Worm (Caenorhabditis elegans) whole organism, L4 larva: Measurements from ENCODE around the gene C53C7.3.

Experiments
- D1046.2 ChIP-seq: fragments of 200-800 bp; sonication (Bioruptor generic); IDR thresholded peaks from 2 replicates; pipeline ENCODE4 v1.3.6; 2022; ENCODE audit warnings: missing genetic modification characterization, missing compliant biosample characterization
- F37D6.2 ChIP-seq: sonication (generic microtip); optimal IDR thresholded peaks from 2 replicates; lab custom pipeline; 2016; ENCODE audit warnings: mild to moderate bottlenecking, missing genetic modification characterization, missing compliant biosample characterization
- F49E8.2 ChIP-seq: sonication (generic microtip); optimal IDR thresholded peaks from 2 replicates; lab custom pipeline; 2016; ENCODE audit warnings: missing compliant biosample characterization, mild to moderate bottlenecking, missing genetic modification characterization, borderline replicate concordance
- R02D3.7 ChIP-seq: fragments of 150-350 bp; sonication (generic microtip); optimal IDR thresholded peaks from 3 replicates; lab custom pipeline; 2014; ENCODE audit warnings: missing biosample characterization, missing genetic modification characterization
- T20F7.1 ChIP-seq: fragments of 200-800 bp; sonication (Bioruptor generic); optimal IDR thresholded peaks from 2 replicates; lab custom pipeline; 2018; ENCODE audit warnings: mild to moderate bottlenecking, missing genetic modification characterization, missing compliant biosample characterization
- Y5F2A.4 ChIP-seq: fragments of 200-800 bp; sonication (Bioruptor generic); optimal IDR thresholded peaks from 2 replicates; lab custom pipeline; 2018; ENCODE audit warnings: mild to moderate bottlenecking, missing genetic modification characterization, missing compliant biosample characterization
- ZK337.2 ChIP-seq: fragments of 200-800 bp; sonication (Bioruptor generic); IDR thresholded peaks from 2 replicates; pipeline ENCODE4 v1.3.6; 2022; ENCODE audit warnings: missing genetic modification reagents, missing genetic modification characterization, missing compliant biosample characterization
- aha-1 ChIP-seq: fragments of 150-350 bp; peaks from one replicate; lab custom pipeline; 2014; ENCODE audit warnings: missing biosample characterization, missing genetic modification characterization
- attf-4 ChIP-seq: sonication (generic microtip); optimal IDR thresholded peaks from 3 replicates; lab custom pipeline; 2017; ENCODE audit warnings: missing biosample characterization, missing genetic modification characterization
- ceh-20 ChIP-seq: fragments of 200-800 bp; sonication (Bioruptor generic); IDR thresholded peaks from 2 replicates; pipeline ENCODE4 v1.3.6; 2022; ENCODE audit warnings: missing genetic modification reagents, missing genetic modification characterization, missing compliant biosample characterization
- ceh-32 ChIP-seq: sonication (generic microtip); optimal IDR thresholded peaks from 2 replicates; lab custom pipeline; 2016; ENCODE audit warnings: mild to moderate bottlenecking, missing genetic modification characterization, missing compliant biosample characterization; ENCODE audit not compliant: poor library complexity
- cey-2 ChIP-seq: sonication (generic microtip); optimal IDR thresholded peaks from 3 replicates; lab custom pipeline; 2017; ENCODE audit warnings: missing genetic modification characterization, mild to moderate bottlenecking, missing compliant biosample characterization, antibody characterized with exemption, borderline replicate concordance; ENCODE audit not compliant: insufficient read depth
- daf-12 ChIP-seq: fragments of 150-350 bp; optimal IDR thresholded peaks from 2 replicates; lab custom pipeline; 2014; ENCODE audit warnings: missing biosample characterization, missing genetic modification reagents, missing genetic modification characterization
- daf-16 ChIP-seq, 3 experiments: sonication (generic microtip); optimal IDR thresholded peaks; 2 replicates each; lab custom pipeline; 2016 to 2017; ENCODE audit warnings: missing genetic modification characterization in 3 of 3, missing genetic modification reagents in 3 of 3, mild to moderate bottlenecking in 2 of 3, missing compliant biosample characterization in 2 of 3, missing biosample characterization in 1 of 3, moderate library complexity in 1 of 3
- daf-19 ChIP-seq: fragments of 200-800 bp; sonication (Bioruptor generic); conservative IDR thresholded peaks from 2 replicates; pipeline ENCODE4 v1.3.6; 2022; ENCODE audit warnings: missing genetic modification characterization, missing compliant biosample characterization
- egl-27 ChIP-seq: sonication (generic microtip); optimal IDR thresholded peaks from 3 replicates; lab custom pipeline; 2017; ENCODE audit warnings: missing biosample characterization, missing genetic modification reagents, missing genetic modification characterization
- egl-43 ChIP-seq: fragments of 200-800 bp; sonication (Bioruptor generic); IDR thresholded peaks from 2 replicates; pipeline ENCODE4 v1.3.6; 2022; ENCODE audit warnings: missing genetic modification reagents, missing genetic modification characterization, missing compliant biosample characterization
- fkh-10 ChIP-seq: fragments of 150-350 bp; optimal IDR thresholded peaks from 2 replicates; lab custom pipeline; 2014; ENCODE audit warnings: missing biosample characterization, missing genetic modification reagents, missing genetic modification characterization
- hif-1 ChIP-seq, 2 experiments: sonication (generic microtip); optimal IDR thresholded peaks; 2 replicates each; lab custom pipeline; 2016 to 2017; ENCODE audit warnings: missing compliant biosample characterization in 2 of 2, missing genetic modification characterization in 2 of 2, missing genetic modification reagents in 2 of 2, missing genotype in 2 of 2, mild to moderate bottlenecking in 1 of 2
- lin-1 ChIP-seq: fragments of 200-800 bp; sonication (Bioruptor generic); IDR thresholded peaks from 2 replicates; pipeline ENCODE4 v1.3.6; 2022; ENCODE audit warnings: missing genetic modification reagents, missing genetic modification characterization, missing compliant biosample characterization
- lin-29 ChIP-seq: fragments of 200-800 bp; sonication (Bioruptor generic); IDR thresholded peaks from 2 replicates; pipeline ENCODE4 v1.3.6; 2022; ENCODE audit warnings: missing genetic modification reagents, missing genetic modification characterization, missing compliant biosample characterization
- madf-9 ChIP-seq: fragments of 200-800 bp; sonication (Bioruptor generic); conservative IDR thresholded peaks from 2 replicates; pipeline ENCODE4 v1.3.6; 2022; ENCODE audit warnings: missing genetic modification reagents, missing genetic modification characterization, missing compliant biosample characterization
- mdl-1 ChIP-seq, 2 experiments: fragments of 150-350 bp in 1 of 2; sonication (generic microtip) in 1 of 2; optimal IDR thresholded peaks; 2 replicates each; lab custom pipeline; 2014 to 2017; ENCODE audit warnings: missing biosample characterization in 2 of 2, missing genetic modification characterization in 2 of 2
- mdt-29 ChIP-seq: fragments of 200-800 bp; sonication (Bioruptor generic); IDR thresholded peaks from 2 replicates; pipeline ENCODE4 v1.3.6; 2022; ENCODE audit warnings: missing genetic modification reagents, missing genetic modification characterization, missing compliant biosample characterization
- mes-2 ChIP-seq: sonication (generic microtip); optimal IDR thresholded peaks from 2 replicates; lab custom pipeline; 2016; ENCODE audit warnings: missing genotype, mild to moderate bottlenecking, missing genetic modification characterization, missing compliant biosample characterization; ENCODE audit not compliant: poor library complexity, severe bottlenecking
- mxl-2 ChIP-seq: fragments of 200-800 bp; sonication (Bioruptor generic); conservative IDR thresholded peaks from 2 replicates; pipeline ENCODE4 v1.3.6; 2022; ENCODE audit warnings: missing genetic modification reagents, missing genetic modification characterization, missing compliant biosample characterization
- nhr-237 ChIP-seq: sonication (generic microtip); optimal IDR thresholded peaks from 2 replicates; lab custom pipeline; 2017; ENCODE audit warnings: missing biosample characterization, missing genetic modification characterization
- nhr-25 ChIP-seq: sonication (generic microtip); optimal IDR thresholded peaks from 2 replicates; lab custom pipeline; 2017; ENCODE audit warnings: missing genetic modification characterization, mild to moderate bottlenecking, missing compliant biosample characterization, antibody characterized with exemption, moderate library complexity, borderline replicate concordance; ENCODE audit not compliant: insufficient read depth
- nhr-28 ChIP-seq: fragments of 150-350 bp; optimal IDR thresholded peaks from 2 replicates; lab custom pipeline; 2014; ENCODE audit warnings: missing biosample characterization, missing genetic modification characterization
- nhr-6 ChIP-seq: fragments of 150-350 bp; optimal IDR thresholded peaks from 2 replicates; lab custom pipeline; 2014; ENCODE audit warnings: missing biosample characterization, missing genetic modification characterization
- php-3 ChIP-seq: fragments of 200-800 bp; sonication (Bioruptor generic); IDR thresholded peaks from 2 replicates; pipeline ENCODE4 v1.3.6; 2022; ENCODE audit warnings: missing genetic modification reagents, missing genetic modification characterization, missing compliant biosample characterization
- pqm-1 ChIP-seq: sonication (generic microtip); optimal IDR thresholded peaks from 2 replicates; lab custom pipeline; 2017; ENCODE audit warnings: missing biosample characterization, missing genetic modification characterization
- saeg-2 ChIP-seq: fragments of 200-800 bp; sonication (Bioruptor generic); IDR thresholded peaks from 2 replicates; pipeline ENCODE4 v1.3.6; 2022; ENCODE audit warnings: missing genetic modification reagents, missing genetic modification characterization, missing compliant biosample characterization
- skn-1 ChIP-seq: fragments of 150-350 bp; optimal IDR thresholded peaks from 2 replicates; lab custom pipeline; 2014; ENCODE audit warnings: missing biosample characterization, missing genetic modification characterization
- tag-97 ChIP-seq: fragments of 200-800 bp; sonication (Bioruptor generic); IDR thresholded peaks from 2 replicates; pipeline ENCODE4 v1.3.6; 2022; ENCODE audit warnings: missing genetic modification characterization, missing compliant biosample characterization
- unc-39 ChIP-seq: sonication (generic microtip); optimal IDR thresholded peaks from 2 replicates; lab custom pipeline; 2017; ENCODE audit warnings: missing biosample characterization, missing genetic modification characterization
- zip-2 ChIP-seq: fragments of 150-350 bp; optimal IDR thresholded peaks from 2 replicates; lab custom pipeline; 2014; ENCODE audit warnings: missing biosample characterization, missing genetic modification characterization

Gene C53C7.3

DNA sequence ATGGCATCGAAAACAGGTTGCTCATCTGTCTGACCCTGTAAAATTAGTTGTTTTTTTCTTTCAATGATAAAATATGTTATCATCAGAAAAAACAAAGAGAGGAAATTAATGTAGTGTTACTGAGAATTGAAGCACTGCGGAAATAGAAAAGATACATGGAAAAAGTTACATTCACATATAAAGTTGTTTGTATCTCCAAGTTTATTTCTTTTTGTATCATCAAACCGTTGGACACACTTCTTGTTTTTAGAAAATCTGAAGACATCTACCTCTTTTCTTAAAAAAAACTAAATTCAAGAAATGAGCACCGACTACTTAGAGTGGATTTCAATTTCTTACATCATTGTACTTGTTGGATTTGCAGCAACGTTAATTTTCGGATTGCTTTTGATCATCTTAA, 34.0 kb downstream of the C53C7.3 start, which contains the start of gene str-10:
TSS of gene str-10 (plus strand) at position 301 of the 400 bp plus-strand sequence.
- TF ChIP-seq fkh-10 (no peak), pqm-1 (tag; lab: Kevin White, UChicago) (no peak), egl-43 (GFP tag; lab: Robert Waterston, UW) (no peak), php-3 (GFP tag; lab: Robert Waterston, UW) (no peak), cey-2 (tag; lab: Kevin White, UChicago) (no peak), madf-9 (no peak), F37D6.2 (tag; lab: Kevin White, UChicago) (no peak), aha-1 (tag; lab: Kevin White, UChicago) (no peak), ceh-32 (tag; lab: Kevin White, UChicago) (no peak)

DNA sequence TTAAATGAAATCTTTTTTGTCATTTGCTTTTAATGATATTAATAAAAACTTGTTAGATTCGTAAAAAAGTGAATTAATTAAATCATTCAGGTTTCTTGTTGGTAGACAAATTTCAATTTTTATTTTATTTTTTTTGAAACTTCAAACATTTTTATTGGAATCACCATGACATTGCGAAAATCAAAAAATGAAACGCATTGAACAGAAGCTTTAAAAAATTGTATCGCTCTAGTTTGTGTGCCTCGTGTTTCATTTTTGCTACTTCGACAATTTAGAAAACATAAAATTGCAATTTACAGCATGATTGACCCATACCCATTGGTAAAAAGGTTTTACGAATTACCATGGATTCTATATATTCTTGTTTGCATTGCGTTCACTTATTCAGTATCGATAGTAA, 35.9 kb downstream of the C53C7.3 start, which contains the start of gene R03G8.1:
TSS of gene R03G8.1 (plus strand) at position 301 of the 400 bp plus-strand sequence.
- TF ChIP-seq tag-97 (GFP tag; lab: Robert Waterston, UW) = no peak
- no peak for TF ChIP-seq F49E8.2 (tag; lab: Kevin White, UChicago)
- no peak for TF ChIP-seq unc-39 (tag; lab: Kevin White, UChicago)
- no peak for TF ChIP-seq lin-29 (GFP tag; lab: Robert Waterston, UW)
- TF ChIP-seq saeg-2 (GFP tag; lab: Robert Waterston, UW) = no peak
- no peak for TF ChIP-seq egl-27 (tag; lab: Kevin White, UChicago)
- TF ChIP-seq mdl-1 (tag; optimal IDR thresholded peaks at IDR 0.05; lab: Kevin White, UChicago) = no peak
- TF ChIP-seq daf-12 (tag; lab: Kevin White, UChicago) = no peak
- TF ChIP-seq hif-1 (tag; optimal IDR thresholded peaks at IDR 0.05; lab: Kevin White, UChicago) = no peak
- no peak for TF ChIP-seq nhr-25 (tag; lab: Kevin White, UChicago)
- TF ChIP-seq F37D6.2 (tag; lab: Kevin White, UChicago) = no peak
- no peak for TF ChIP-seq D1046.2
- TF ChIP-seq daf-19 (GFP tag; lab: Robert Waterston, UW) = no peak

DNA sequence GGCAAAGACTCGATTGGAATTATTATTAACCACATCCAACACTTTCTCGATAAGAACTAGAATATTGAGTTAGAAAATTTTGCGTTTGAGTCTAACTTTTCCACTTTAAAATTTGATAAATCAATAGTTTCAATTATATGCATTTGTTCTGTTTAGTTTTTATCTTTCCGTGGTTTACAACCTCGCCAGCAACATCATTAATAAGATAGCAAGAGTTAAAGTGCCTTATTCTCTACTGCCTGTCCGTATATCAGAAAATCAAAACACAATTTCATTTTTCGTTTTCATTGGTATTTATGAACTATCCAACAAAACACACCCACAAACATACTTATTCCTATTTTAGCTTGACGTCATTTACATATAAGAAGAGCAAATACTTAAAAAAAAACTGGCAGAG, 40.2 kb downstream of the C53C7.3 start:
- TF ChIP-seq cey-2 (tag; lab: Kevin White, UChicago) (no peak), mxl-2 (GFP tag; lab: Robert Waterston, UW) (no peak), ZK337.2 (GFP tag; lab: Robert Waterston, UW) (no peak), daf-16 (GFP tag; optimal IDR thresholded peaks at IDR 0.05; lab: Kevin White, UChicago) (no peak), daf-16 (tag; optimal IDR thresholded peaks at IDR 0.05; lab: Kevin White, UChicago) (peak; percentile 84), Y5F2A.4 (no peak), php-3 (GFP tag; lab: Robert Waterston, UW) (no peak), aha-1 (tag; lab: Kevin White, UChicago) (peak; percentile 52), ceh-20 (no peak), pqm-1 (tag; lab: Kevin White, UChicago) (peak; percentile 71), skn-1 (tag; lab: Kevin White, UChicago) (no peak), nhr-28 (peak; percentile 23), zip-2 (tag; lab: Kevin White, UChicago) (no peak), nhr-6 (tag; lab: Kevin White, UChicago) (no peak), madf-9 (no peak), R02D3.7 (tag; lab: Kevin White, UChicago) (no peak), egl-43 (GFP tag; lab: Robert Waterston, UW) (no peak), T20F7.1 (GFP tag; lab: Kevin White, UChicago) (no peak), lin-1 (GFP tag; lab: Robert Waterston, UW) (no peak)
- TF ChIP-seq, all 104 proteins: peak for 4

DNA sequence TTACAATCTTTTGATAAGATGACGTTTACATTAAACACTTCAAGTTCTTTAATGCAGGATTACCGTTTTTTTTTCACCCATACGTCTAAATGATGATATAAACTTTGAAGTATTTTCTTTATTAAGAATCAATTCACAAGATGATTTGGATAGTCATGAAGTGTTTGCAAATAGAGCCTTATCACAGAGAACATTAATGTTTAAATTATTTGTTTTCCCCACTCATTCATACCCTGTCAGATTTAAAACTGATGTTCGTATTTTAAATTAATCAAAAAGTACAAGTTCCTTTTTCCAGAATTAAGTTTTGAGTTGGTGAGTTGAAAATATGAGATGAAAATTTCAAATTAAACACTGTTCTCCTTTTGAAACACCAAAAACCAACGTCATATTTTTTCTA, 42.3 kb downstream of the C53C7.3 start, which contains the start of gene R03G8.3:
TSS of gene R03G8.3 (plus strand) at position 301 of the 400 bp plus-strand sequence.
- TF ChIP-seq pqm-1 (tag; lab: Kevin White, UChicago) (peak; percentile 0), mdt-29 (no peak), mes-2 (tag; lab: Kevin White, UChicago) (no peak), attf-4 (tag; lab: Kevin White, UChicago) (no peak), nhr-237 (tag; lab: Kevin White, UChicago) (no peak)
- TF ChIP-seq, all 104 proteins: peak for 1
